Fruit fly (Drosophila melanogaster): ENCODE data around the gene CG43155.

CG43155 gene

dm6 chrX:11446792-11447405 lies 12.7 kb upstream of the CG43155 start (continued):
- no peak for TF ChIP-seq hb (GFP tag; IDR thresholded peaks at IDR 0.05; ENCODE audit: partially characterized antibody)
- 0 out of 2 replicates have a peak, but pooled peaks have one; percentile 9 for TF ChIP-seq aop (GFP tag; IDR thresholded peaks at IDR 0.05)
- 0 out of 2 replicates have a peak, but pooled peaks have one; percentile 38 for TF ChIP-seq CG31441 (GFP tag; IDR thresholded peaks at IDR 0.05)
- 0 out of 3 replicates have a peak, but pooled peaks have one; percentile 46 for TF ChIP-seq otp (GFP tag; IDR thresholded peaks at IDR 0.05)
- TF ChIP-seq gcm (GFP tag; optimal IDR thresholded peaks at IDR 0.05) = no peak
- TF ChIP-seq CG17328 (GFP tag; IDR thresholded peaks at IDR 0.05) = peak; percentile 57
- TF ChIP-seq BtbVII (GFP tag; optimal IDR thresholded peaks at IDR 0.05) = peak; percentile 72
- peak; percentile 54 for TF ChIP-seq CG4854 (GFP tag; optimal IDR thresholded peaks at IDR 0.05)
- peak; percentile 30 for TF ChIP-seq jing (GFP tag; optimal IDR thresholded peaks at IDR 0.05)
- TF ChIP-seq Taf1 (GFP tag; IDR thresholded peaks at IDR 0.05) = peak; percentile 91
- TF ChIP-seq CG2875 (GFP tag; optimal IDR thresholded peaks at IDR 0.05) = no peak
- TF ChIP-seq gcm2 (GFP tag; optimal IDR thresholded peaks at IDR 0.05) = peak; percentile 48
- peak; percentile 57 for TF ChIP-seq Mad (GFP tag; optimal IDR thresholded peaks at IDR 0.05)
- no peak for TF ChIP-seq pita (GFP tag; optimal IDR thresholded peaks at IDR 0.05)
- TF ChIP-seq CG15601 (tag; optimal IDR thresholded peaks at IDR 0.05) = no peak
- peak; percentile 71 for TF ChIP-seq Max (GFP tag; optimal IDR thresholded peaks at IDR 0.05)
- peak; percentile 86 for TF ChIP-seq wdn (GFP tag; IDR thresholded peaks at IDR 0.05)
- peak; percentile 62 for TF ChIP-seq disco-r (GFP tag; optimal IDR thresholded peaks at IDR 0.05)
- peak; percentile 69 for TF ChIP-seq Fer2 (tag; optimal IDR thresholded peaks at IDR 0.05)
- peak; percentile 6 for TF ChIP-seq CG18764 (GFP tag; optimal IDR thresholded peaks at IDR 0.05)
- no peak for TF ChIP-seq Lhr (GFP tag; optimal IDR thresholded peaks at IDR 0.05)
- no peak for TF ChIP-seq CG17802 (tag; optimal IDR thresholded peaks at IDR 0.05)
- no peak for TF ChIP-seq CG11696 (GFP tag; IDR thresholded peaks at IDR 0.05)
- TF ChIP-seq CG3163 (GFP tag; optimal IDR thresholded peaks at IDR 0.05) = peak; percentile 41
- peak; percentile 79 for TF ChIP-seq CG30403 (GFP tag; optimal IDR thresholded peaks at IDR 0.05)
- no peak; the same call in 2 of the 3 replicates for TF ChIP-seq ase (GFP tag; IDR thresholded peaks at IDR 0.05)
- TF ChIP-seq Adf1 (GFP tag; IDR thresholded peaks at IDR 0.05) = peak; percentile 57
- peak; percentile 80 for TF ChIP-seq her (GFP tag; optimal IDR thresholded peaks at IDR 0.05)
- peak; percentile 4 for TF ChIP-seq repo (GFP tag; optimal IDR thresholded peaks at IDR 0.05)
- no peak for TF ChIP-seq CG15073 (GFP tag; optimal IDR thresholded peaks at IDR 0.05)
- TF ChIP-seq vfl (GFP tag; optimal IDR thresholded peaks at IDR 0.05) = peak; percentile 54
- TF ChIP-seq gsb-n (tag; optimal IDR thresholded peaks at IDR 0.05) = no peak
- TF ChIP-seq gsb (GFP tag; IDR thresholded peaks at IDR 0.05) = peak; percentile 72
- TF ChIP-seq cg (GFP tag; optimal IDR thresholded peaks at IDR 0.05) = peak; percentile 80
- peak; percentile 80 for TF ChIP-seq Poxn (GFP tag; IDR thresholded peaks at IDR 0.05)
- TF ChIP-seq CG9817 (tag; optimal IDR thresholded peaks at IDR 0.05) = peak; percentile 86
- TF ChIP-seq HLH3B (GFP tag; IDR thresholded peaks at IDR 0.05) = peak; percentile 72
- TF ChIP-seq vnd (GFP tag; IDR thresholded peaks at IDR 0.05; ENCODE audit: partially characterized antibody) = no peak
- TF ChIP-seq slp2 (GFP tag; optimal IDR thresholded peaks at IDR 0.05) = peak; percentile 42
- peak; percentile 64 for TF ChIP-seq Abd-B (GFP tag; optimal IDR thresholded peaks at IDR 0.05)
- TF ChIP-seq dimm (GFP tag; IDR thresholded peaks at IDR 0.05) = no peak
- TF ChIP-seq tin (GFP tag; optimal IDR thresholded peaks at IDR 0.05) = peak; percentile 65
- peak; percentile 39 for TF ChIP-seq Sry-δ (GFP tag; optimal IDR thresholded peaks at IDR 0.05)
- TF ChIP-seq Nf-YA (GFP tag; IDR thresholded peaks at IDR 0.05) = peak; percentile 43; the same call in 1 of the 2 replicates
- peak; percentile 85 for TF ChIP-seq Ptx1 (GFP tag; IDR thresholded peaks at IDR 0.05)
- TF ChIP-seq Elba2 (GFP tag; optimal IDR thresholded peaks at IDR 0.05) = no peak
- TF ChIP-seq sug (tag; optimal IDR thresholded peaks at IDR 0.05) = peak; percentile 75
- peak; percentile 31 for TF ChIP-seq CG1602 (GFP tag; optimal IDR thresholded peaks at IDR 0.05)
- no peak for TF ChIP-seq CG43689 (GFP tag; IDR thresholded peaks at IDR 0.05)
- TF ChIP-seq pnt (GFP tag; optimal IDR thresholded peaks at IDR 0.05) = peak; percentile 4
- peak; percentile 95 for TF ChIP-seq Ets65A (GFP tag)
